Worm (Caenorhabditis elegans) whole organism, mixed stage, embryonic: ENCODE data around the gene R13A5.7.

Source experiments
- elt-3 ChIP-seq: fragments of 150-350 bp; optimal IDR thresholded peaks from 2 replicates; lab custom pipeline; 2014; ENCODE audit warnings: missing biosample characterization, missing genetic modification characterization
- sptf-1 ChIP-seq: sonication (generic microtip); optimal IDR thresholded peaks from 2 replicates; lab custom pipeline; 2017; ENCODE audit warnings: mild to moderate bottlenecking, missing genetic modification characterization, moderate library complexity, missing compliant biosample characterization
- tbx-8 ChIP-seq: fragments of 200-800 bp; sonication (Bioruptor generic); optimal IDR thresholded peaks from 2 replicates; lab custom pipeline; 2018; ENCODE audit warnings: mild to moderate bottlenecking, missing genetic modification characterization, moderate library complexity, missing compliant biosample characterization
- unc-39 ChIP-seq: fragments of 150-350 bp; optimal IDR thresholded peaks from 2 replicates; lab custom pipeline; 2014; ENCODE audit warnings: missing biosample characterization, missing genetic modification characterization

ce11 chrIII:7526974-7527466 is 42.9 kb downstream of the R13A5.7 start:
- TF ChIP-seq elt-3 (tag; lab: Kevin White, UChicago) (no peak), tbx-8 (GFP tag; lab: Kevin White, UChicago) (no peak), unc-39 (no peak), sptf-1 (tag; lab: Kevin White, UChicago) (no peak)
